Worm (Caenorhabditis elegans) whole organism, L2 larva: ENCODE measurements around the gene lgc-16.

Experiments used
- fos-1 ChIP-seq: fragments of 150-350 bp; optimal IDR thresholded peaks from 2 replicates; lab custom pipeline; 2014; ENCODE audit warnings: missing biosample characterization, missing genetic modification characterization
- lsy-2 ChIP-seq, 2 experiments: fragments of 150-350 bp in 1 of 2; sonication (generic microtip) in 1 of 2; optimal IDR thresholded peaks; 2 replicates each; lab custom pipeline; 2014 to 2017; ENCODE audit warnings: missing biosample characterization in 2 of 2, missing genetic modification characterization in 2 of 2
- nhr-21 ChIP-seq: fragments of 150-350 bp; optimal IDR thresholded peaks from 2 replicates; lab custom pipeline; 2014; ENCODE audit warnings: missing biosample characterization, missing genetic modification characterization
- ztf-11 ChIP-seq: sonication (generic microtip); optimal IDR thresholded peaks from 2 replicates; lab custom pipeline; 2017; ENCODE audit warnings: missing biosample characterization, missing genetic modification characterization

DNA sequence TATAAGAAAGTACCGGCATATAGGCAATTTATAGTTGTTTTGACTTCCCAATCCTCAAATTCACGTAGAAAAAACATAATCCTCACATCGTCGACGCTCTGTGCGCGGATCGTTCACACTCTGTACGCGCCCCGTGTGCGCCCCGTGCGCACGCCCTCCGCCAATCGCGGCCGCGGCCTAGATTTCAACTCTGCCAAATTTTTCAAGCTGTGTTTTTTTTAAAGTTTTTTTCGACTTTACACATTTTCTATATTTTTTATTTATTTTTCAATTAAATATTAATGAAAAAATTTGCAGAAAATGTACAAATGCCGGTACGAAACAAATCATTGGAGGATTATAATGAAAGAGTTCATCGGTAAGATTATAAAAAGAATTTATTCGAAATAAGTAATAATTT, 4.7 kb downstream of the lgc-16 start, which contains the start of gene T01H10.11:
- TF ChIP-seq fos-1: no peak
- TF ChIP-seq lsy-2 (tag; optimal IDR thresholded peaks at IDR 0.05; lab: Kevin White, UChicago): no peak
- TF ChIP-seq nhr-21 (tag; lab: Kevin White, UChicago): no peak
- no peak for TF ChIP-seq ztf-11
